Worm (Caenorhabditis elegans) whole organism, L4/young adult: ENCODE data around the gene ttbk-6.
"Not testable (repeated sequence)": the region's sequence is repeated elsewhere in the genome, so short reads cannot be mapped to it uniquely, and the experiment has no call there.

ENCODE experiments used
- W03F9.2 ChIP-seq: fragments of 150-350 bp; optimal IDR thresholded peaks from 2 replicates; lab custom pipeline; 2014; ENCODE audit warnings: missing biosample characterization, missing genetic modification characterization
- dao-5 ChIP-seq: sonication (generic microtip); optimal IDR thresholded peaks from 2 replicates; lab custom pipeline; 2016; ENCODE audit warnings: missing genotype, missing genetic modification characterization, moderate library complexity, missing compliant biosample characterization
- him-1 ChIP-seq: sonication (generic microtip); optimal IDR thresholded peaks from 2 replicates; lab custom pipeline; 2016; ENCODE audit warnings: missing genotype, missing genetic modification reagents, missing genetic modification characterization, missing compliant biosample characterization

Gene ttbk-6

ce11 chrIII:5061798-5062197 is 12.7 kb upstream of the ttbk-6 start, which contains the start of gene C45G9.10:
TSS of gene C45G9.10 (minus strand) at chrIII:5061898.
- TF ChIP-seq him-1 (tag; lab: Kevin White, UChicago) (no peak), dao-5 (no peak), W03F9.2 (tag; lab: Kevin White, UChicago) (no peak)

- not testable (repeated sequence) for TF ChIP-seq him-1 (tag; lab: Kevin White, UChicago); W03F9.2 (tag; lab: Kevin White, UChicago); dao-5
Observed at ce11 chrIII:5062406-5062805, 12.1 kb upstream of the ttbk-6 start, which contains the start of gene C45G9.4. TSS of gene C45G9.4 (plus strand) at chrIII:5062706.

- TF ChIP-seq W03F9.2 (tag; lab: Kevin White, UChicago) (peak; percentile 40), him-1 (tag; lab: Kevin White, UChicago) (peak; percentile 59), dao-5 (no peak)
Observed at ce11 chrIII:5068675-5069233, 5.7 kb upstream of the ttbk-6 start, which contains the start of the genes C45G9.11 and C45G9.2. TSS of gene C45G9.11 (minus strand) at chrIII:5068725. TSS of gene C45G9.2 (plus strand) at chrIII:5069066.

ce11 chrIII:5071509-5071908 is 3.0 kb upstream of the ttbk-6 start, which contains the start of gene C45G9.12:
TSS of gene C45G9.12 (minus strand) at chrIII:5071609.
- TF ChIP-seq dao-5 = no peak
- no peak for TF ChIP-seq him-1 (tag; lab: Kevin White, UChicago)
- no peak for TF ChIP-seq W03F9.2 (tag; lab: Kevin White, UChicago)

ce11 chrIII:5076569-5076968 is 2.1 kb downstream of the ttbk-6 start:
- TF ChIP-seq W03F9.2 (tag; lab: Kevin White, UChicago) (no peak), him-1 (tag; lab: Kevin White, UChicago) (no peak), dao-5 (no peak)

- TF ChIP-seq W03F9.2 (tag; lab: Kevin White, UChicago) = no peak
- no peak for TF ChIP-seq him-1 (tag; lab: Kevin White, UChicago)
- no peak for TF ChIP-seq dao-5
Observed at ce11 chrIII:5077150-5077814, 2.8 kb downstream of the ttbk-6 start, which contains the start of gene alh-1. TSS of gene alh-1 (plus strand) at chrIII:5077764.

ce11 chrIII:5078062-5078461 is 3.6 kb downstream of the ttbk-6 start:
- no peak for TF ChIP-seq W03F9.2 (tag; lab: Kevin White, UChicago)
- no peak for TF ChIP-seq dao-5
- no peak for TF ChIP-seq him-1 (tag; lab: Kevin White, UChicago)

ce11 chrIII:5080700-5081572 is 6.4 kb downstream of the ttbk-6 start:
- TF ChIP-seq dao-5 = no peak
- TF ChIP-seq W03F9.2 (tag; lab: Kevin White, UChicago) = peak; percentile 1
- TF ChIP-seq him-1 (tag; lab: Kevin White, UChicago) = peak; percentile 81

- no peak for TF ChIP-seq W03F9.2 (tag; lab: Kevin White, UChicago)
- TF ChIP-seq him-1 (tag; lab: Kevin White, UChicago) = no peak
- TF ChIP-seq dao-5 = no peak
Observed at ce11 chrIII:5081573-5081823, 7.0 kb downstream of the ttbk-6 start, which contains the start of gene cox-6A. TSS of gene cox-6A (plus strand) at chrIII:5081724.

- no peak for TF ChIP-seq W03F9.2 (tag; lab: Kevin White, UChicago)
- no peak for TF ChIP-seq dao-5
- no peak for TF ChIP-seq him-1 (tag; lab: Kevin White, UChicago)
Observed at ce11 chrIII:5083304-5083703, 8.8 kb downstream of the ttbk-6 start.

- TF ChIP-seq dao-5 (no peak), him-1 (tag; lab: Kevin White, UChicago) (no peak), W03F9.2 (tag; lab: Kevin White, UChicago) (no peak)
Observed at ce11 chrIII:5085529-5085928, 11.0 kb downstream of the ttbk-6 start, which contains the start of gene cah-1. TSS of gene cah-1 (minus strand) at chrIII:5085629.

- TF ChIP-seq dao-5 (no peak), W03F9.2 (tag; lab: Kevin White, UChicago) (no peak), him-1 (tag; lab: Kevin White, UChicago) (no peak)
Observed at ce11 chrIII:5089489-5089888, 15.0 kb downstream of the ttbk-6 start.

- TF ChIP-seq dao-5 (no peak), W03F9.2 (tag; lab: Kevin White, UChicago) (no peak), him-1 (tag; lab: Kevin White, UChicago) (no peak)
Observed at ce11 chrIII:5092345-5092744, 17.8 kb downstream of the ttbk-6 start.
